Worm (Caenorhabditis elegans) whole organism, L2 larva: Measurements from ENCODE around the gene C47E12.3.
"Not testable (repeated sequence)": the region's sequence is repeated elsewhere in the genome, so short reads cannot be mapped to it uniquely, and the experiment has no call there.

Experiments used
- F13H6.1 ChIP-seq: sonication (generic microtip); optimal IDR thresholded peaks from 2 replicates; lab custom pipeline; 2016; ENCODE audit warnings: missing genetic modification characterization, missing compliant biosample characterization
- R02D3.7 ChIP-seq: fragments of 150-350 bp; optimal IDR thresholded peaks from 2 replicates; lab custom pipeline; 2014; ENCODE audit warnings: missing biosample characterization, missing genetic modification characterization
- aly-2 ChIP-seq: fragments of 150-350 bp; optimal IDR thresholded peaks from 2 replicates; lab custom pipeline; 2014; ENCODE audit warnings: missing biosample characterization, missing genetic modification characterization
- ama-1 ChIP-seq: fragments of 150-350 bp; optimal IDR thresholded peaks from 2 replicates; lab custom pipeline; 2018; ENCODE audit warnings: inconsistent platforms
- ceh-16 ChIP-seq: fragments of 150-350 bp; optimal IDR thresholded peaks from 2 replicates; lab custom pipeline; 2014; ENCODE audit warnings: missing biosample characterization, missing genetic modification characterization
- ceh-82 ChIP-seq: fragments of 150-350 bp; optimal IDR thresholded peaks from 2 replicates; lab custom pipeline; 2014; ENCODE audit warnings: missing biosample characterization, missing genetic modification characterization
- crh-2 ChIP-seq: sonication (generic microtip); optimal IDR thresholded peaks from 2 replicates; lab custom pipeline; 2017; ENCODE audit warnings: missing biosample characterization, missing genetic modification characterization
- egl-27 ChIP-seq: sonication (generic microtip); optimal IDR thresholded peaks from 3 replicates; lab custom pipeline; 2017; ENCODE audit warnings: missing biosample characterization, missing genetic modification reagents, missing genetic modification characterization
- elt-1 ChIP-seq: fragments of 150-350 bp; optimal IDR thresholded peaks from 2 replicates; lab custom pipeline; 2014; ENCODE audit warnings: missing biosample characterization, missing genetic modification characterization
- elt-3 ChIP-seq: sonication (generic microtip); optimal IDR thresholded peaks from 2 replicates; lab custom pipeline; 2017; ENCODE audit warnings: missing biosample characterization, missing genetic modification characterization
- gmeb-1 ChIP-seq: fragments of 150-350 bp; optimal IDR thresholded peaks from 2 replicates; lab custom pipeline; 2014; ENCODE audit warnings: missing biosample characterization, missing genetic modification characterization
- lin-13 ChIP-seq: fragments of 150-350 bp; optimal IDR thresholded peaks from 2 replicates; lab custom pipeline; 2014; ENCODE audit warnings: missing biosample characterization, missing genetic modification reagents, missing genetic modification characterization
- lsy-2 ChIP-seq, 2 experiments: fragments of 150-350 bp in 1 of 2; sonication (generic microtip) in 1 of 2; optimal IDR thresholded peaks; 2 replicates each; lab custom pipeline; 2014 to 2017; ENCODE audit warnings: missing biosample characterization in 2 of 2, missing genetic modification characterization in 2 of 2
- mab-5 ChIP-seq: fragments of 150-350 bp; optimal IDR thresholded peaks from 2 replicates; lab custom pipeline; 2014; ENCODE audit warnings: missing biosample characterization, missing genetic modification characterization
- mbf-1 ChIP-seq: sonication (generic microtip); optimal IDR thresholded peaks from 2 replicates; lab custom pipeline; 2017; ENCODE audit warnings: missing biosample characterization, missing genetic modification characterization
- mdl-1 ChIP-seq, 2 experiments: fragments of 150-350 bp in 1 of 2; sonication (generic microtip) in 1 of 2; optimal IDR thresholded peaks; 2 replicates each; lab custom pipeline; 2017; ENCODE audit warnings: missing biosample characterization in 2 of 2, missing genetic modification characterization in 2 of 2
- nhr-10 ChIP-seq: sonication (generic microtip); optimal IDR thresholded peaks from 2 replicates; lab custom pipeline; 2017; ENCODE audit warnings: missing biosample characterization, missing genetic modification characterization
- nhr-12 ChIP-seq: fragments of 150-350 bp; optimal IDR thresholded peaks from 2 replicates; lab custom pipeline; 2014; ENCODE audit warnings: missing biosample characterization, missing genetic modification characterization
- nhr-23 ChIP-seq: fragments of 150-350 bp; optimal IDR thresholded peaks from 2 replicates; lab custom pipeline; 2014; ENCODE audit warnings: missing biosample characterization, missing genetic modification reagents, missing genetic modification characterization
- nhr-25 ChIP-seq: fragments of 150-350 bp; sonication (generic microtip); optimal IDR thresholded peaks from 3 replicates; lab custom pipeline; 2014; ENCODE audit warnings: missing biosample characterization, missing genetic modification characterization
- nhr-6 ChIP-seq: fragments of 150-350 bp; optimal IDR thresholded peaks from 2 replicates; lab custom pipeline; 2014; ENCODE audit warnings: missing biosample characterization, missing genetic modification characterization
- nhr-77 ChIP-seq: fragments of 150-350 bp; optimal IDR thresholded peaks from 2 replicates; lab custom pipeline; 2014; ENCODE audit warnings: missing biosample characterization, missing genetic modification characterization
- peb-1 ChIP-seq: fragments of 150-350 bp; optimal IDR thresholded peaks from 2 replicates; lab custom pipeline; 2014; ENCODE audit warnings: missing biosample characterization, missing genetic modification characterization
- skn-1 ChIP-seq: sonication (generic microtip); optimal IDR thresholded peaks from 2 replicates; lab custom pipeline; 2017; ENCODE audit warnings: missing biosample characterization, missing genetic modification characterization
- sma-9 ChIP-seq, 2 experiments: fragments of 150-350 bp in 1 of 2; sonication (generic microtip) in 1 of 2; optimal IDR thresholded peaks; 2 replicates each; lab custom pipeline; 2014 to 2016; ENCODE audit warnings: missing genetic modification characterization in 2 of 2, mild to moderate bottlenecking in 1 of 2, missing biosample characterization in 1 of 2, missing compliant biosample characterization in 1 of 2, missing genetic modification reagents in 1 of 2, moderate library complexity in 1 of 2
- snpc-4 ChIP-seq: fragments of 150-350 bp; optimal IDR thresholded peaks from 2 replicates; lab custom pipeline; 2014; ENCODE audit warnings: missing biosample characterization, missing genetic modification characterization
- unc-39 ChIP-seq: fragments of 150-350 bp; optimal IDR thresholded peaks from 2 replicates; lab custom pipeline; 2014; ENCODE audit warnings: missing biosample characterization, missing genetic modification characterization
- unc-55 ChIP-seq: fragments of 150-350 bp; sonication (generic microtip); optimal IDR thresholded peaks from 3 replicates; lab custom pipeline; 2014; ENCODE audit warnings: missing biosample characterization, missing genetic modification reagents, missing genetic modification characterization
- unc-62 ChIP-seq: fragments of 150-350 bp; optimal IDR thresholded peaks from 2 replicates; lab custom pipeline; 2014; ENCODE audit warnings: missing biosample characterization, missing genetic modification reagents, missing genetic modification characterization
- zag-1 ChIP-seq: fragments of 150-350 bp; optimal IDR thresholded peaks from 2 replicates; lab custom pipeline; 2014; ENCODE audit warnings: missing biosample characterization, missing genetic modification characterization
- ztf-1 ChIP-seq: fragments of 200-800 bp; sonication (Bioruptor generic); conservative IDR thresholded peaks from 2 replicates; pipeline ENCODE4 v1.3.6; 2022; ENCODE audit warnings: missing genetic modification characterization, missing compliant biosample characterization
- ztf-11 ChIP-seq: sonication (generic microtip); optimal IDR thresholded peaks from 2 replicates; lab custom pipeline; 2017; ENCODE audit warnings: missing biosample characterization, missing genetic modification characterization

C47E12.3 gene

DNA sequence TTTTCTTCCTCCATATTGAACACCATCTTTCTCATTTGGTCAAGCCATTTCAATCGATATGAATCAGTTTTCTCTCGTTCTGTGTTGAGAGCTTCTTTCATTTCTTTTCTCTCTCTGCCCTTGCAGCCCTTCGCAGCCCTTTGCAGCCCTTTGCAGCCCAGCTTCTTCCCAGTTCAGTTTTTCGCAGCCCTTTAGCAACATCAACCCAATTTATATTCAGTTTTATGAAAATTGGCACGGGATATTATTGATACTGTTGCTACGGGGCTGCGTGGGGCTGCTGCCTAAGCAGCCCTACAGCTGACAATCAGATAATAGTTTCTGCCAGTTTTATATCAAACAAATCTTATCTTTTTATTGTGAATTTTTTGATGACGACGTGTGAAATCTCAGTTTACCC, 35.3 kb upstream of the C47E12.3 start, which contains the start of gene F44D12.10:
Gene F44D12.10 (minus strand): TSS at position 101 of the 400 bp plus-strand sequence.
- TF ChIP-seq gmeb-1, result no peak
- TF ChIP-seq nhr-77 (tag; lab: Kevin White, UChicago), result no peak
- TF ChIP-seq F13H6.1 (tag; lab: Kevin White, UChicago), result no peak
- no peak for TF ChIP-seq ztf-1 (GFP tag; lab: Robert Waterston, UW)
- no peak for TF ChIP-seq R02D3.7 (tag; lab: Kevin White, UChicago)
- no peak for TF ChIP-seq skn-1 (tag; lab: Kevin White, UChicago)

DNA sequence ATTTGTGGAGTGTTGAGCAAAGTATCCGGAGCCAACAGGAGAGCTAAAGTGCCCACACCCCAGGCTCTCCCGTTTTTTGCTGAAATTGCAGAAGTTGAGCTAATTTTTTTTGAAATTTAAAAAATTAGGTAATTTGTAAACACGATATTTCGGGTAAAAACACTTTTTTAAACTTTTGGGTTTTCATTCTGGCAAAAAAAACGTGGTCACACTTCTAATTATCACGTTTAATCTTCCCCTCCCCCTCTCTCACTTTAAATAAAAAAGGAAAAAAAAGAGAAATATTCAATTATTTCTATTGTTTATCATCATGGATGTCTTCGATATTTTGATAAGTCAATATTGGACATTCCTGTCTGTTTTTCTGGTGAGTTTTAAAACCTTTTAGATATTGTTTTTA, 31.4 kb upstream of the C47E12.3 start, which contains the start of gene F44D12.6:
Gene F44D12.6 (plus strand): TSS at position 301 of the 400 bp plus-strand sequence.
- TF ChIP-seq snpc-4 (tag; lab: Kevin White, UChicago) (no peak), ceh-82 (tag; lab: Kevin White, UChicago) (no peak), unc-62 (GFP tag; lab: Kevin White, UChicago) (no peak), gmeb-1 (no peak), lsy-2 (tag; optimal IDR thresholded peaks at IDR 0.05; lab: Kevin White, UChicago) (no peak), ztf-11 (no peak), nhr-6 (no peak), elt-1 (no peak), nhr-10 (tag; lab: Kevin White, UChicago) (no peak), sma-9 (GFP tag; optimal IDR thresholded peaks at IDR 0.05; lab: Kevin White, UChicago) (no peak), sma-9 (tag; optimal IDR thresholded peaks at IDR 0.05; lab: Kevin White, UChicago) (no peak), zag-1 (tag; lab: Kevin White, UChicago) (no peak), nhr-23 (no peak), ztf-1 (GFP tag; lab: Robert Waterston, UW) (no peak), lin-13 (GFP tag; lab: Kevin White, UChicago) (no peak)

DNA sequence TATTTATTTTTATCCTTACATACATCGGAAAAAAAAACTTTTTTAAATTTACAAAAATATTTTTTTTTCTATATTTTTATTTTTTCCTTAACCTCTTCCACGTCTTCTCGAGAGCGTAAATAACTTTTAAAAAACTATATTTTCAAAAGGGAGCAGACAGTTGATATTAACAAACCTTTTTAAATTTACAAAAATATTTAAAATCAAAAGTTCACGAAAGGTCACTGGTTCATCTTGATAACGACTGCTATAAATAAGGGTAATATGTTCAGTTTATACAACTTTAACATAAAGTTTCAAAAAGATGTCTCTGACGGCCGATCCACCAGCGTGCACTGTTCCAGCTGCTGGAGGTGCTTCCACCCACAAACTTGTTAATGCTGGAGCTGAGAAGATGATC, 27.1 kb upstream of the C47E12.3 start, which contains the start of the genes F44D12.16 and msd-2:
Gene F44D12.16 (plus strand): TSS at position 301 of the 400 bp plus-strand sequence.
Gene msd-2 (plus strand): TSS at position 305 of the 400 bp plus-strand sequence.
- not testable (repeated sequence) for TF ChIP-seq ztf-11; lsy-2 (tag; optimal IDR thresholded peaks at IDR 0.05; lab: Kevin White, UChicago); elt-3

DNA sequence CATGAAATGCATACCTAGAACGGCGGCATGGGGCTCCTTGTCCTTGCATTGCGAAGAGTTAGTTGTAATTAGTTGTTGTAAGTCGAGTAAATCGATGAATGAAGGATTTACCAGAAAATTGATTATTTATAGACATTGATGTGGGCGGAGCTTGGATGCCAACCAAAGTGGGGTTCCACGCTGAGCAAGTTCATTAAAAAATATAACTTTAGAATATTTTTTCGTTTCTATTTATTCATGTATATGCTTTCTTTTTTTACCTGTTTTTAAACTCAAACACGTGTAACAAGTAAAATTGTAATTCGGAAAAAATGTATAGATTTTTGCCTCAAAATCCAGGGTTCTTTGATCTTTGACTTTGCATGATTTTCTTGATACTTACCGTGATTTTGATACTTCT, 25.9 kb upstream of the C47E12.3 start, which contains the start of gene gipc-2:
Gene gipc-2 (minus strand): TSS at position 101 of the 400 bp plus-strand sequence.
- TF ChIP-seq ama-1 (lab: Kevin White, UChicago) (no peak), ceh-16 (tag; lab: Kevin White, UChicago) (no peak), mab-5 (tag; lab: Kevin White, UChicago) (no peak), crh-2 (tag; lab: Kevin White, UChicago) (no peak), snpc-4 (tag; lab: Kevin White, UChicago) (no peak), peb-1 (tag; lab: Kevin White, UChicago) (no peak), elt-3 (no peak), nhr-25 (tag; lab: Kevin White, UChicago) (no peak), nhr-12 (no peak), sma-9 (GFP tag; optimal IDR thresholded peaks at IDR 0.05; lab: Kevin White, UChicago) (no peak), sma-9 (tag; optimal IDR thresholded peaks at IDR 0.05; lab: Kevin White, UChicago) (no peak)

DNA sequence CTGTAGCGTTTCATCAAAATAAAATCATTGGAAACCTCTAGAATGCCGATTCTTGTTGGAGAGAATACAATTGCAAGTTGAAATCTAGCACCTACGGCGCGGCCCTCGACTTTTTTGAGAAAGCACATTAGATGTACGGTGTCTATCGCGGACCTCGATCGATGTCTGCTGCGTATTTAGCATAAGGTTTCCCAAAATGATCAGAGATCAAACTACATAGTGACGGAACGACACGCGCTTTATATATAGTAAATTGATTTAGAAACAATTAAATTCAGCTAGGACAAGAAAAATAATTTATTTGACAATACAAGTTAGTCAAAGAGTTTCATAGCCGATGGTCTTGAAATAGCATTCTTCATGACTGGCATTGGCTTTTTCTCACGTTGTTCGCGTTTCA, 24.5 kb upstream of the C47E12.3 start:
- TF ChIP-seq aly-2 (no peak), unc-55 (GFP tag; lab: Kevin White, UChicago) (no peak)

DNA sequence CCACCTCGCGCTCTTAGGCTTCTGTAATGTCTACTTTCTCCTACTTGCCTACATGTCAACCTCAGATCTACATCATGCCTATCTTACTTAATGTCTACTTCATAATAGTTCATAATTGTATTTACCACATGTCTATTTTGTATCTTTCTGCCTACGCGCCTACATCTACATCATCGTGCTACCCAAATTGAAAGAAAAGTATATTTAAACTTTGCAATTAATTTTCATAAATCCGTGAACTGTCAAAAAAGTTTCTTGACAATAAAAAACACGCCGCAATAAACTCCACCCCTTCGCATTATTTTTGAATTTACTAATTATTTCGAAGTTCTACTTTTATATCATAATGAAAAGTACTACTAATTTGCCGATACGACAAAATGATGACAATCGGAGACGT, 21.3 kb upstream of the C47E12.3 start, which contains the start of gene F44D12.8:
Gene F44D12.8 (plus strand): TSS at position 301 of the 400 bp plus-strand sequence.
- TF ChIP-seq elt-3 (no peak), elt-1 (no peak), mbf-1 (tag; lab: Kevin White, UChicago) (no peak), ztf-11 (no peak), ama-1 (lab: Kevin White, UChicago) (no peak), mdl-1 (tag; optimal IDR thresholded peaks at IDR 0.05; lab: Kevin White, UChicago) (no peak)

DNA sequence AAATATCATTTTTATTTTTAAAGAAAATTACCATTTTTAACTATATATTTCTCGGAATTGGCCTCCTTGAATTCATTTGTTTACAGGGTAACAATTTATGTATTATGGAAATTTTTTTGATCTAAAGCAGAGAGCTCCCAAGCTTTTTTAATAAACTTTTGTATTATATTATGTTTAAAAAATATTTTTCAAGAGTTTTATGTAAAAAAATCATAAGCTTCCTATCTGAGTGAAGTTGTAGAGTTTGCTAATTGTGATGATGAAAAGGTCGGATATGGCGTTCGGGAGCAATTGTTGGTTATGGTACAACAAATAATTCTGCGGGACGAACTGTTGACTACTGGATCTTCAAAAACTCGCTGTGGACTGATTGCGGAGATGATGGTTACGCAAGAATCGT, 19.6 kb upstream of the C47E12.3 start, which contains the start of gene F44D12.19:
Gene F44D12.19 (plus strand): TSS at position 301 of the 400 bp plus-strand sequence.
- TF ChIP-seq peb-1 (tag; lab: Kevin White, UChicago) (no peak), egl-27 (tag; lab: Kevin White, UChicago) (no peak), unc-39 (no peak)
